Worm (Caenorhabditis elegans) whole organism, L2 larva: ENCODE measurements around the gene smf-3.
A peak's percentile ranks its signal among the peaks of the same experiment; 100 is the strongest.

Experiments
- C34F6.9 ChIP-seq: fragments of 150-350 bp; optimal IDR thresholded peaks from 2 replicates; lab custom pipeline; 2014; ENCODE audit warnings: missing biosample characterization, missing genetic modification characterization
- F13H6.1 ChIP-seq: sonication (generic microtip); optimal IDR thresholded peaks from 2 replicates; lab custom pipeline; 2016; ENCODE audit warnings: missing genetic modification characterization, missing compliant biosample characterization
- R02D3.7 ChIP-seq: fragments of 150-350 bp; optimal IDR thresholded peaks from 2 replicates; lab custom pipeline; 2014; ENCODE audit warnings: missing biosample characterization, missing genetic modification characterization
- Y55F3AM.14 ChIP-seq: fragments of 200-800 bp; sonication (Bioruptor generic); optimal IDR thresholded peaks from 2 replicates; lab custom pipeline; 2018; ENCODE audit warnings: mild to moderate bottlenecking, missing genetic modification characterization, missing compliant biosample characterization
- aly-2 ChIP-seq: fragments of 150-350 bp; optimal IDR thresholded peaks from 2 replicates; lab custom pipeline; 2014; ENCODE audit warnings: missing biosample characterization, missing genetic modification characterization
- ama-1 ChIP-seq: fragments of 150-350 bp; optimal IDR thresholded peaks from 2 replicates; lab custom pipeline; 2018; ENCODE audit warnings: inconsistent platforms
- ceh-16 ChIP-seq: fragments of 150-350 bp; optimal IDR thresholded peaks from 2 replicates; lab custom pipeline; 2014; ENCODE audit warnings: missing biosample characterization, missing genetic modification characterization
- ceh-82 ChIP-seq: fragments of 150-350 bp; optimal IDR thresholded peaks from 2 replicates; lab custom pipeline; 2014; ENCODE audit warnings: missing biosample characterization, missing genetic modification characterization
- crh-2 ChIP-seq: sonication (generic microtip); optimal IDR thresholded peaks from 2 replicates; lab custom pipeline; 2017; ENCODE audit warnings: missing biosample characterization, missing genetic modification characterization
- dmd-4 ChIP-seq: sonication (generic microtip); optimal IDR thresholded peaks from 2 replicates; lab custom pipeline; 2017; ENCODE audit warnings: missing biosample characterization, missing genetic modification characterization
- egl-27 ChIP-seq: sonication (generic microtip); optimal IDR thresholded peaks from 3 replicates; lab custom pipeline; 2017; ENCODE audit warnings: missing biosample characterization, missing genetic modification reagents, missing genetic modification characterization
- elt-1 ChIP-seq: fragments of 150-350 bp; optimal IDR thresholded peaks from 2 replicates; lab custom pipeline; 2014; ENCODE audit warnings: missing biosample characterization, missing genetic modification characterization
- elt-3 ChIP-seq: sonication (generic microtip); optimal IDR thresholded peaks from 2 replicates; lab custom pipeline; 2017; ENCODE audit warnings: missing biosample characterization, missing genetic modification characterization
- fos-1 ChIP-seq: fragments of 150-350 bp; optimal IDR thresholded peaks from 2 replicates; lab custom pipeline; 2014; ENCODE audit warnings: missing biosample characterization, missing genetic modification characterization
- gmeb-1 ChIP-seq: fragments of 150-350 bp; optimal IDR thresholded peaks from 2 replicates; lab custom pipeline; 2014; ENCODE audit warnings: missing biosample characterization, missing genetic modification characterization
- lin-13 ChIP-seq: fragments of 150-350 bp; optimal IDR thresholded peaks from 2 replicates; lab custom pipeline; 2014; ENCODE audit warnings: missing biosample characterization, missing genetic modification reagents, missing genetic modification characterization
- lin-39 ChIP-seq: fragments of 150-350 bp; optimal IDR thresholded peaks from 2 replicates; lab custom pipeline; 2014; ENCODE audit warnings: missing biosample characterization, missing genetic modification reagents, missing genetic modification characterization
- lsy-2 ChIP-seq, 2 experiments: fragments of 150-350 bp in 1 of 2; sonication (generic microtip) in 1 of 2; optimal IDR thresholded peaks; 2 replicates each; lab custom pipeline; 2014 to 2017; ENCODE audit warnings: missing biosample characterization in 2 of 2, missing genetic modification characterization in 2 of 2
- mab-5 ChIP-seq: fragments of 150-350 bp; optimal IDR thresholded peaks from 2 replicates; lab custom pipeline; 2014; ENCODE audit warnings: missing biosample characterization, missing genetic modification characterization
- mbf-1 ChIP-seq: sonication (generic microtip); optimal IDR thresholded peaks from 2 replicates; lab custom pipeline; 2017; ENCODE audit warnings: missing biosample characterization, missing genetic modification characterization
- mdl-1 ChIP-seq, 2 experiments: fragments of 150-350 bp in 1 of 2; sonication (generic microtip) in 1 of 2; optimal IDR thresholded peaks; 2 replicates each; lab custom pipeline; 2017; ENCODE audit warnings: missing biosample characterization in 2 of 2, missing genetic modification characterization in 2 of 2
- nhr-10 ChIP-seq: sonication (generic microtip); optimal IDR thresholded peaks from 2 replicates; lab custom pipeline; 2017; ENCODE audit warnings: missing biosample characterization, missing genetic modification characterization
- nhr-11 ChIP-seq: fragments of 150-350 bp; optimal IDR thresholded peaks from 2 replicates; lab custom pipeline; 2014; ENCODE audit warnings: missing biosample characterization, missing genetic modification characterization
- nhr-12 ChIP-seq: fragments of 150-350 bp; optimal IDR thresholded peaks from 2 replicates; lab custom pipeline; 2014; ENCODE audit warnings: missing biosample characterization, missing genetic modification characterization
- nhr-129 ChIP-seq: fragments of 150-350 bp; optimal IDR thresholded peaks from 2 replicates; lab custom pipeline; 2014; ENCODE audit warnings: missing biosample characterization, missing genetic modification characterization
- nhr-23 ChIP-seq: fragments of 150-350 bp; optimal IDR thresholded peaks from 2 replicates; lab custom pipeline; 2014; ENCODE audit warnings: missing biosample characterization, missing genetic modification reagents, missing genetic modification characterization
- nhr-237 ChIP-seq: fragments of 150-350 bp; optimal IDR thresholded peaks from 2 replicates; lab custom pipeline; 2014; ENCODE audit warnings: missing biosample characterization, missing genetic modification characterization
- nhr-25 ChIP-seq: fragments of 150-350 bp; sonication (generic microtip); optimal IDR thresholded peaks from 3 replicates; lab custom pipeline; 2014; ENCODE audit warnings: missing biosample characterization, missing genetic modification characterization
- nhr-6 ChIP-seq: fragments of 150-350 bp; optimal IDR thresholded peaks from 2 replicates; lab custom pipeline; 2014; ENCODE audit warnings: missing biosample characterization, missing genetic modification characterization
- peb-1 ChIP-seq: fragments of 150-350 bp; optimal IDR thresholded peaks from 2 replicates; lab custom pipeline; 2014; ENCODE audit warnings: missing biosample characterization, missing genetic modification characterization
- sem-4 ChIP-seq: fragments of 150-350 bp; optimal IDR thresholded peaks from 2 replicates; lab custom pipeline; 2014; ENCODE audit warnings: missing biosample characterization, missing genetic modification reagents, missing genetic modification characterization
- skn-1 ChIP-seq: sonication (generic microtip); optimal IDR thresholded peaks from 2 replicates; lab custom pipeline; 2017; ENCODE audit warnings: missing biosample characterization, missing genetic modification characterization
- snpc-4 ChIP-seq: fragments of 150-350 bp; optimal IDR thresholded peaks from 2 replicates; lab custom pipeline; 2014; ENCODE audit warnings: missing biosample characterization, missing genetic modification characterization
- unc-55 ChIP-seq: fragments of 150-350 bp; sonication (generic microtip); optimal IDR thresholded peaks from 3 replicates; lab custom pipeline; 2014; ENCODE audit warnings: missing biosample characterization, missing genetic modification reagents, missing genetic modification characterization
- unc-62 ChIP-seq: fragments of 150-350 bp; optimal IDR thresholded peaks from 2 replicates; lab custom pipeline; 2014; ENCODE audit warnings: missing biosample characterization, missing genetic modification reagents, missing genetic modification characterization
- zag-1 ChIP-seq: fragments of 150-350 bp; optimal IDR thresholded peaks from 2 replicates; lab custom pipeline; 2014; ENCODE audit warnings: missing biosample characterization, missing genetic modification characterization
- ztf-1 ChIP-seq: fragments of 200-800 bp; sonication (Bioruptor generic); conservative IDR thresholded peaks from 2 replicates; pipeline ENCODE4 v1.3.6; 2022; ENCODE audit warnings: missing genetic modification characterization, missing compliant biosample characterization
- ztf-4 ChIP-seq: fragments of 150-350 bp; optimal IDR thresholded peaks from 2 replicates; lab custom pipeline; 2014; ENCODE audit warnings: missing biosample characterization, missing genetic modification characterization

Gene smf-3

ce11 chrIV:2618611-2619010 is at the start of gene smf-3:
Gene smf-3, plus strand, starts transcription at chrIV:2618869.
- TF ChIP-seq skn-1 (tag; lab: Kevin White, UChicago) (no peak), ceh-16 (no peak), crh-2 (tag; lab: Kevin White, UChicago) (peak; percentile 53), nhr-237 (no peak), R02D3.7 (tag; lab: Kevin White, UChicago) (no peak), fos-1 (tag; lab: Kevin White, UChicago) (peak; percentile 85), ztf-1 (GFP tag; lab: Robert Waterston, UW) (no peak), nhr-25 (tag; lab: Kevin White, UChicago) (no peak), unc-55 (GFP tag; lab: Kevin White, UChicago) (no peak), zag-1 (tag; lab: Kevin White, UChicago) (no peak), mbf-1 (tag; lab: Kevin White, UChicago) (no peak), ama-1 (lab: Kevin White, UChicago) (no peak), lsy-2 (tag; optimal IDR thresholded peaks at IDR 0.05; lab: Kevin White, UChicago) (no peak), F13H6.1 (peak; percentile 26), snpc-4 (tag; lab: Kevin White, UChicago) (no peak), egl-27 (tag; lab: Kevin White, UChicago) (no peak), dmd-4 (tag; lab: Kevin White, UChicago) (no peak), lin-13 (no peak), lin-39 (tag; lab: Kevin White, UChicago) (no peak), nhr-129 (tag; lab: Kevin White, UChicago) (no peak), gmeb-1 (tag; lab: Kevin White, UChicago) (peak; percentile 15), ztf-4 (no peak)

ce11 chrIV:2572107-2572506 is 46.6 kb upstream of the smf-3 start, which contains the start of gene Y69A2AR.51:
Gene Y69A2AR.51, plus strand, starts transcription at chrIV:2572407.
- TF ChIP-seq lin-13 (no peak), gmeb-1 (tag; lab: Kevin White, UChicago) (no peak), nhr-11 (no peak), dmd-4 (tag; lab: Kevin White, UChicago) (no peak), mdl-1 (tag; optimal IDR thresholded peaks at IDR 0.05; lab: Kevin White, UChicago) (no peak), egl-27 (tag; lab: Kevin White, UChicago) (no peak), Y55F3AM.14 (no peak)

ce11 chrIV:2573122-2573521 is 45.5 kb upstream of the smf-3 start:
- TF ChIP-seq sem-4 (tag; lab: Kevin White, UChicago), result no peak
- TF ChIP-seq nhr-6 (tag; lab: Kevin White, UChicago), result no peak
- no peak for TF ChIP-seq snpc-4 (tag; lab: Kevin White, UChicago)
- no peak for TF ChIP-seq ama-1 (lab: Kevin White, UChicago)
- no peak for TF ChIP-seq mdl-1 (tag; optimal IDR thresholded peaks at IDR 0.05; lab: Kevin White, UChicago)
- no peak for TF ChIP-seq mbf-1 (tag; lab: Kevin White, UChicago)
- TF ChIP-seq nhr-129 (tag; lab: Kevin White, UChicago), result no peak
- no peak for TF ChIP-seq nhr-23 (tag; lab: Kevin White, UChicago)
- TF ChIP-seq nhr-237, result no peak
- TF ChIP-seq R02D3.7 (tag; lab: Kevin White, UChicago), result no peak
- TF ChIP-seq nhr-10 (tag; lab: Kevin White, UChicago), result no peak

ce11 chrIV:2581483-2581882 is 37.2 kb upstream of the smf-3 start, which contains the start of gene nhr-242:
Gene nhr-242, minus strand, starts transcription at chrIV:2581583.
- no peak for TF ChIP-seq dmd-4 (tag; lab: Kevin White, UChicago)
- no peak for TF ChIP-seq zag-1 (tag; lab: Kevin White, UChicago)
- no peak for TF ChIP-seq nhr-10 (tag; lab: Kevin White, UChicago)
- TF ChIP-seq nhr-11, result no peak
- no peak for TF ChIP-seq unc-62
- no peak for TF ChIP-seq elt-1 (tag; lab: Kevin White, UChicago)
- TF ChIP-seq unc-55 (GFP tag; lab: Kevin White, UChicago), result no peak
- no peak for TF ChIP-seq lsy-2 (tag; optimal IDR thresholded peaks at IDR 0.05; lab: Kevin White, UChicago)
- no peak for TF ChIP-seq F13H6.1
- TF ChIP-seq elt-3 (tag; lab: Kevin White, UChicago), result no peak
- TF ChIP-seq mab-5, result no peak
- TF ChIP-seq ama-1 (lab: Kevin White, UChicago), result no peak
- TF ChIP-seq nhr-12 (tag; lab: Kevin White, UChicago), result no peak

ce11 chrIV:2597417-2597816 is 21.3 kb upstream of the smf-3 start, which contains the start of gene Y69A2AR.47:
Gene Y69A2AR.47, plus strand, starts transcription at chrIV:2597717.
- TF ChIP-seq C34F6.9 (tag; lab: Kevin White, UChicago), result no peak
- TF ChIP-seq nhr-129 (tag; lab: Kevin White, UChicago), result no peak
- no peak for TF ChIP-seq elt-1 (tag; lab: Kevin White, UChicago)
- no peak for TF ChIP-seq Y55F3AM.14
- TF ChIP-seq peb-1 (tag; lab: Kevin White, UChicago), result no peak
- no peak for TF ChIP-seq aly-2 (tag; lab: Kevin White, UChicago)
- no peak for TF ChIP-seq ztf-1 (GFP tag; lab: Robert Waterston, UW)
- TF ChIP-seq ceh-82 (tag; lab: Kevin White, UChicago), result no peak
- no peak for TF ChIP-seq ama-1 (lab: Kevin White, UChicago)
- TF ChIP-seq nhr-6 (tag; lab: Kevin White, UChicago), result no peak
